Worm (Caenorhabditis elegans): ENCODE results near the gene gst-44.
A peak's percentile ranks its signal among the peaks of the same experiment; 100 is the strongest.

The gst-44 gene

ce11 chrV:16390655-16391054 lies at the start of gene gst-44:
Gene gst-44 (plus strand): TSS chrV:16390891.
- no peak for TF ChIP-seq him-1 (tag; optimal IDR thresholded peaks at IDR 0.05)

DNA sequence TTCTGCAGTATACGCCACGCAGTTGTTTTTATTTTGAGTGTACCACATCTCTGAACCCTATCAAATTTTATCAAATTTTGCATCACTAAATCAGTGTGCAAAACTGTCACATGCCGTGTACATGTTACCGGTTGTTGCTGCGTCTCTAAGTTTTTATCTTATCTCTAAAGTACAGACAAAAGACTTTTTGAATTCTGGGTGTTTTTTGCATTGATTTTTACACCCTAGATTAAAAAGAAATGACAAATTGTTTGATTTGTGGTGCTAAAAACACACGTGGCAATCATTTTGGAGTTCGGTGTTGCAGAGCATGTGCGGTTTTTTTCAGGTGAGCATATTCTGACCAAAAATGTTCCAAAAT lies 48.5 kb upstream of the gst-44 start, which contains the start of gene nhr-193:
Gene nhr-193 (plus strand): TSS at position 51 of the 361 bp plus-strand sequence.
- no peak for TF ChIP-seq him-1 (tag; optimal IDR thresholded peaks at IDR 0.05)
- no peak for TF ChIP-seq dao-5 (tag; optimal IDR thresholded peaks at IDR 0.05)
- TF ChIP-seq W03F9.2 (tag; optimal IDR thresholded peaks at IDR 0.05) = no peak

- no peak for TF ChIP-seq dao-5 (tag; optimal IDR thresholded peaks at IDR 0.05)
Measured at ce11 chrV:16346406-16347108, 44.1 kb upstream of the gst-44 start, which contains the start of the genes W08G11.5 and W08G11.1. Gene W08G11.5 (minus strand): TSS chrV:16346506. Gene W08G11.1 (plus strand): TSS chrV:16347058.

DNA sequence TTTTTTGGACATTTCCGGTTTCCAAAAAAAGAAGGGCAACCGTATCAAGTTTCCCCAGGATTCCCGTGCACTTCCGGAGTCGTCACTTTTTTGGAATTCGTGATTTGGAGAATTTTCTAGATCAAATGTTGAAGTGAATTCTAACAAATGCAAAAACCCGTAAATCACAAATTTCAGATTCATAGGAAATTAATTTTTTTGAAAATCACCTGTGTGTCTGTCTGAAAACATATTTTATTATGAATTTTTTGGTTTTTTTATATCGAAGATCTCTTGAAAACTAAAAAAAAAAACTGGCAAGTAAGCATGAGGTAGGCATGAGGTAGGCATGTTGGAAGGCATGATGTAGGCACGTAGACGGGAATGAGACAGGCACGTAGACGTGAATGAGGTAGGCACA lies 40.6 kb upstream of the gst-44 start:
- TF ChIP-seq W03F9.2 (tag; optimal IDR thresholded peaks at IDR 0.05) (no peak), dao-5 (tag; optimal IDR thresholded peaks at IDR 0.05) (no peak), him-1 (tag; optimal IDR thresholded peaks at IDR 0.05) (no peak)

- TF ChIP-seq W03F9.2 (tag; optimal IDR thresholded peaks at IDR 0.05) = no peak
- TF ChIP-seq dao-5 (tag; optimal IDR thresholded peaks at IDR 0.05) = no peak
- peak; percentile 81 for TF ChIP-seq him-1 (tag; optimal IDR thresholded peaks at IDR 0.05)
Measured at ce11 chrV:16350775-16351378, 39.8 kb upstream of the gst-44 start.

DNA sequence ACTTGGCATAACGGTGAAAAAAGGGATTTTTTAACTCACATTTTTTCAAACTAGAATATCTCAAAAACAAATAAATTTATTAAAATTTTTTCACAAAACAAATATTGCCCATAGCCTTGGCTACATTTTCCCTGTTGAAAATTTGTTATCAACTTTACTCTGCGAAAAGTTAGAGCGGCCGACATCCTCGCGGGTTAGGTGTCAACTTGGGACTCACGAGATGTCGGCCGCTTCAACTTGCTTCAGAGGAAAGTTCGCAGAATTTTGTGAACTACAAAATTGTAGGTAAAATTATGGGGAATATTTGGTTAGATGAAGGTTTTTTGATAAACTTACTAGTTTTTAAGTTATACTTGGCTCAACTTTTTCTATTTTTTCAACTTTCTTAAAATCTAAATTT lies 38.9 kb upstream of the gst-44 start:
- TF ChIP-seq dao-5 (tag; optimal IDR thresholded peaks at IDR 0.05) (no peak), W03F9.2 (tag; optimal IDR thresholded peaks at IDR 0.05) (no peak), him-1 (tag; optimal IDR thresholded peaks at IDR 0.05) (no peak)

- TF ChIP-seq him-1 (tag; optimal IDR thresholded peaks at IDR 0.05) (no peak), W03F9.2 (tag; optimal IDR thresholded peaks at IDR 0.05) (peak; percentile 17)
Measured at ce11 chrV:16352282-16352681, 38.4 kb upstream of the gst-44 start.

DNA sequence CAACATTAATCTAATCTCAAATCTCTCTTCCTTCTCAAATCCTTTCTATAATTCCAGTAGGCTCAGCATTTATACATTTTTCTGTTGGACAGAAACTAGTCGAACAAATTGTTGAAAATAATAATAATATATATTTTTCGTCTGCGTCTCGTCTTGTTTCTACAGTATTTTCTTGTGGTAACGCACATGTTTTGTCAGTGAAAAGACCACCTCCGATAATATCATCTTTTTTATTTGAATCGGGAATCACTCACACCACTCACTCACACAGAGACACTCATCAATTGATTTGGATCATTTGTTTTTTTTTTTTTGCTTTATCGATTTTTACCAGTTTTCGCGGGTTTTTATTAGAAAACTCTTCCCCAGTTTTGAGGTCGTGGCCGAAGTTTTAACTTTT lies 36.0 kb upstream of the gst-44 start:
- TF ChIP-seq W03F9.2 (tag; optimal IDR thresholded peaks at IDR 0.05) (no peak), dao-5 (tag; optimal IDR thresholded peaks at IDR 0.05) (no peak), him-1 (tag; optimal IDR thresholded peaks at IDR 0.05) (no peak)

DNA sequence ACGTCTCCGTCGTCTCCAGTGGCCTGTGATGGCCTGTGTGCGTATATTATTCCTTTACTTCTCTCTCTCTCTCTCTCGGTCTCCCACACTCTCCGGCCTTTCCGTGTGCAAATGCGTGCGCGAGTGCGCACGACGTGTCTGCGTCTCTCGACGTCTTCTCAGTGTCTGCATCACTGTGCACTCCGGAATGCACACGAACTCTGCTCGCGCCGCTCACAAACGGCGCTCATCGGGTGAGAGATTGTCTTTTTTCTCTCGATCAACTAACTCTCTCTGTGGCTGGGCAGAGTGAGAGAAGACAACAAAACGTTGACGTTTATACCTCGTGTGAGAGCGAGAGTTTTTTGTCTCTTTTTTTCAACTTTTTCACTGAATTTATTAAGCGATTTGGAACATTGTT lies 34.8 kb upstream of the gst-44 start:
- TF ChIP-seq dao-5 (tag; optimal IDR thresholded peaks at IDR 0.05) (no peak), W03F9.2 (tag; optimal IDR thresholded peaks at IDR 0.05) (peak; percentile 64), him-1 (tag; optimal IDR thresholded peaks at IDR 0.05) (peak; percentile 86)

DNA sequence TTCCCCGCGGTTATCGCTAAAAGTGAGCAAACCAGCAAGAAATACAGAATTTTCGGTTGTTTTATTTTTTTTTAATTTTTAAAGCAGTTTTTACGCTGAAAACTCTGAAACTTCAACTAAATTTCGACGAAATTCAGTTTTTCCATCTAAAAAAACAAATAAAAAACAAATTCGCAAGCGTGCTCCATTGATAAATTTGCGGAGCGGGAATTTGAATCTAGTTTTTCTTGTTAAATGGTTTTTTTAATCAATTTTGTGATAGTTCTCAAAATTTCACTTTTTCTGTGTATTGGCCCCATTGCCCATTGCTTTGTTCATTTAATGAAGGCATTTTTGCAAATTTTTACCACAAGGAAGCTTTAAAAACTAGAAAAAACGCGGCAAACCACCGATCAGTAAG lies 33.9 kb upstream of the gst-44 start:
- TF ChIP-seq him-1 (tag; optimal IDR thresholded peaks at IDR 0.05) (no peak), W03F9.2 (tag; optimal IDR thresholded peaks at IDR 0.05) (no peak), dao-5 (tag; optimal IDR thresholded peaks at IDR 0.05) (no peak)

ce11 chrV:16357253-16357652 lies 33.4 kb upstream of the gst-44 start, which contains the start of gene pptr-1:
Gene pptr-1 (plus strand): TSS chrV:16357521.
- TF ChIP-seq dao-5 (tag; optimal IDR thresholded peaks at IDR 0.05) = no peak
- TF ChIP-seq W03F9.2 (tag; optimal IDR thresholded peaks at IDR 0.05) = no peak
- no peak for TF ChIP-seq him-1 (tag; optimal IDR thresholded peaks at IDR 0.05)

ce11 chrV:16361350-16361749 lies 29.3 kb upstream of the gst-44 start:
- no peak for TF ChIP-seq him-1 (tag; optimal IDR thresholded peaks at IDR 0.05)
- TF ChIP-seq dao-5 (tag; optimal IDR thresholded peaks at IDR 0.05) = no peak
- TF ChIP-seq W03F9.2 (tag; optimal IDR thresholded peaks at IDR 0.05) = no peak

ce11 chrV:16367575-16367974 lies 23.1 kb upstream of the gst-44 start, which contains the start of gene W08G11.3:
Gene W08G11.3 (plus strand): TSS chrV:16367681.
- TF ChIP-seq him-1 (tag; optimal IDR thresholded peaks at IDR 0.05) = no peak
- no peak for TF ChIP-seq W03F9.2 (tag; optimal IDR thresholded peaks at IDR 0.05)
- no peak for TF ChIP-seq dao-5 (tag; optimal IDR thresholded peaks at IDR 0.05)

- no peak for TF ChIP-seq W03F9.2 (tag; optimal IDR thresholded peaks at IDR 0.05)
- TF ChIP-seq him-1 (tag; optimal IDR thresholded peaks at IDR 0.05) = no peak
Measured at ce11 chrV:16368143-16368542, 22.5 kb upstream of the gst-44 start.

- peak; percentile 52 for TF ChIP-seq him-1 (tag; optimal IDR thresholded peaks at IDR 0.05)
- peak; percentile 9 for TF ChIP-seq W03F9.2 (tag; optimal IDR thresholded peaks at IDR 0.05)
- TF ChIP-seq dao-5 (tag; optimal IDR thresholded peaks at IDR 0.05) = peak; percentile 71
Measured at ce11 chrV:16370039-16370438, 20.7 kb upstream of the gst-44 start.

Measured in whole organism, L4/young adult.